Fruit fly (Drosophila melanogaster) whole organism, pupa: Measurements from ENCODE around the gene CG9948.
A peak's percentile ranks its signal among the peaks of the same experiment; 100 is the strongest.

Source experiments
- CG10348 ChIP-seq: fragments of 200-800 bp; sonication (Bioruptor generic); IDR thresholded peaks from 2 replicates; pipeline ENCODE4 v1.3.6; 2022; ENCODE audit warnings: missing biosample characterization, missing genetic modification characterization
- CG12605 ChIP-seq: fragments of 200-800 bp; sonication (Bioruptor generic); IDR thresholded peaks from 2 replicates; pipeline ENCODE4 v1.3.6; 2022; ENCODE audit warnings: missing biosample characterization, missing genetic modification characterization
- CG13204 ChIP-seq: fragments of 200-800 bp; sonication (Bioruptor generic); optimal IDR thresholded peaks from 2 replicates; lab custom pipeline; 2018; ENCODE audit warnings: missing biosample characterization, mild to moderate bottlenecking, missing genetic modification characterization, moderate library complexity
- CG14655 ChIP-seq: fragments of 200-800 bp; sonication (Bioruptor generic); optimal IDR thresholded peaks from 3 replicates; lab custom pipeline; 2017; ENCODE audit warnings: mild to moderate bottlenecking, missing biosample characterization, missing genetic modification reagents, missing genetic modification characterization
- CG15710 ChIP-seq: fragments of 200-800 bp; sonication (Bioruptor generic); optimal IDR thresholded peaks from 2 replicates; lab custom pipeline; 2018; ENCODE audit warnings: missing biosample characterization, mild to moderate bottlenecking, missing genetic modification characterization, moderate library complexity
- CG17806 ChIP-seq: fragments of 200-800 bp; sonication (Bioruptor generic); optimal IDR thresholded peaks from 2 replicates; lab custom pipeline; 2018; ENCODE audit warnings: missing biosample characterization, mild to moderate bottlenecking, missing genetic modification characterization, moderate library complexity
- CG32121 ChIP-seq: fragments of 200-800 bp; sonication (Bioruptor generic); IDR thresholded peaks from 2 replicates; pipeline ENCODE4 v1.3.6; 2022; ENCODE audit warnings: missing biosample characterization, missing genetic modification characterization
- CG34367 ChIP-seq: fragments of 200-800 bp; sonication (Bioruptor generic); optimal IDR thresholded peaks from 2 replicates; lab custom pipeline; 2018; ENCODE audit warnings: missing biosample characterization, mild to moderate bottlenecking, missing genetic modification characterization
- CG4496 ChIP-seq: fragments of 200-800 bp; sonication (Bioruptor generic); IDR thresholded peaks from 3 replicates; pipeline ENCODE4 v1.3.6; 2022; ENCODE audit warnings: missing biosample characterization, missing genetic modification characterization
- CG8159 ChIP-seq: fragments of 200-800 bp; sonication (Bioruptor generic); optimal IDR thresholded peaks from 3 replicates; lab custom pipeline; 2018; ENCODE audit warnings: missing biosample characterization, mild to moderate bottlenecking, missing genetic modification characterization, moderate library complexity
- CG8301 ChIP-seq: fragments of 200-800 bp; sonication (Bioruptor generic); optimal IDR thresholded peaks from 2 replicates; lab custom pipeline; 2018; ENCODE audit warnings: missing biosample characterization, mild to moderate bottlenecking, missing genetic modification characterization
- CG9948 ChIP-seq: fragments of 200-800 bp; sonication (Bioruptor generic); optimal IDR thresholded peaks from 2 replicates; lab custom pipeline; 2018; ENCODE audit warnings: missing biosample characterization, mild to moderate bottlenecking, missing genetic modification characterization, moderate library complexity
- D1 ChIP-seq: fragments of 200-800 bp; sonication (Bioruptor generic); optimal IDR thresholded peaks from 2 replicates; lab custom pipeline; 2018; ENCODE audit warnings: missing biosample characterization, mild to moderate bottlenecking, missing genetic modification characterization, moderate library complexity
- EcR ChIP-seq: fragments of 200-800 bp; sonication (Bioruptor generic); optimal IDR thresholded peaks from 3 replicates; lab custom pipeline; 2019; ENCODE audit warnings: missing biosample characterization, missing genetic modification characterization, mild to moderate bottlenecking, moderate library complexity, missing genetic modification reagents
- Ets98B ChIP-seq: fragments of 200-800 bp; sonication (Bioruptor generic); IDR thresholded peaks from 2 replicates; pipeline ENCODE4 v1.3.6; 2022; ENCODE audit warnings: missing biosample characterization, missing genetic modification characterization
- Pif1A ChIP-seq: fragments of 200-800 bp; sonication (Bioruptor generic); optimal IDR thresholded peaks from 3 replicates; lab custom pipeline; 2016; ENCODE audit warnings: missing biosample characterization, missing genetic modification characterization
- Pif1B ChIP-seq: fragments of 200-800 bp; sonication (Bioruptor generic); optimal IDR thresholded peaks from 3 replicates; lab custom pipeline; 2016; ENCODE audit warnings: missing biosample characterization, missing genetic modification characterization
- Snoo ChIP-seq: fragments of 200-800 bp; sonication (Bioruptor generic); optimal IDR thresholded peaks from 3 replicates; lab custom pipeline; 2017; ENCODE audit warnings: missing biosample characterization, mild to moderate bottlenecking, missing genetic modification characterization, inconsistent platforms
- fd96Ca ChIP-seq: fragments of 200-800 bp; sonication (Bioruptor generic); IDR thresholded peaks from 3 replicates; pipeline ENCODE4 v1.3.6; 2022; ENCODE audit warnings: missing biosample characterization, missing genetic modification characterization
- gl ChIP-seq: fragments of 200-800 bp; sonication (Bioruptor generic); optimal IDR thresholded peaks from 2 replicates; lab custom pipeline; 2018; ENCODE audit warnings: missing biosample characterization, mild to moderate bottlenecking, missing genetic modification characterization
- rn ChIP-seq: fragments of 200-800 bp; sonication (Bioruptor generic); IDR thresholded peaks from 2 replicates; pipeline ENCODE4 v1.3.6; 2022; ENCODE audit warnings: missing biosample characterization, missing genetic modification characterization

Gene CG9948

dm6 chr3L:6968961-6969814 is 13.4 kb downstream of the CG9948 start, which contains the start of the genes Mis12 and CG9953:
Gene Mis12 (minus strand): TSS chr3L:6969048.
Gene CG9953 (plus strand): TSS chr3L:6969658.
- TF ChIP-seq Pif1B (GFP tag; lab: Kevin White, UChicago) (no peak), CG14655 (GFP tag; lab: Kevin White, UChicago) (no peak), CG8159 (tag; lab: Kevin White, UChicago) (peak; percentile 49), CG13204 (GFP tag; lab: Kevin White, UChicago) (no peak), EcR (GFP tag; lab: Kevin White, UChicago) (peak; percentile 13), fd96Ca (no peak), CG12605 (GFP tag; lab: Robert Waterston, UW) (peak; percentile 43; the same call in 1 of the 2 replicates), Ets98B (peak; percentile 47; the same call in 1 of the 2 replicates), CG4496 (GFP tag; lab: Robert Waterston, UW) (peak; percentile 57; the same call in 2 of the 3 replicates), CG8301 (tag; lab: Kevin White, UChicago) (peak; percentile 8), Snoo (tag; lab: Kevin White, UChicago) (no peak), gl (tag; lab: Kevin White, UChicago) (peak; percentile 26), CG34367 (tag; lab: Kevin White, UChicago) (peak; percentile 2), CG32121 (GFP tag; lab: Robert Waterston, UW) (no peak), CG10348 (GFP tag; lab: Robert Waterston, UW) (no peak), CG17806 (tag; lab: Kevin White, UChicago) (no peak), rn (GFP tag; lab: Robert Waterston, UW) (no peak), CG15710 (tag; lab: Kevin White, UChicago) (peak; percentile 44), CG9948 (tag; lab: Kevin White, UChicago) (peak; percentile 29)

dm6 chr3L:6971298-6971697 is 15.5 kb downstream of the CG9948 start:
- TF ChIP-seq D1: no peak
- no peak for TF ChIP-seq fd96Ca
- no peak for TF ChIP-seq CG4496 (GFP tag; lab: Robert Waterston, UW)
- TF ChIP-seq CG9948 (tag; lab: Kevin White, UChicago): no peak
- no peak for TF ChIP-seq CG12605 (GFP tag; lab: Robert Waterston, UW)
- TF ChIP-seq CG17806 (tag; lab: Kevin White, UChicago): no peak
- TF ChIP-seq Snoo (tag; lab: Kevin White, UChicago): no peak
- TF ChIP-seq CG14655 (GFP tag; lab: Kevin White, UChicago): no peak
- TF ChIP-seq CG8159 (tag; lab: Kevin White, UChicago): no peak
- TF ChIP-seq rn (GFP tag; lab: Robert Waterston, UW): no peak
- TF ChIP-seq EcR (GFP tag; lab: Kevin White, UChicago): no peak
- TF ChIP-seq gl (tag; lab: Kevin White, UChicago): no peak
- TF ChIP-seq CG15710 (tag; lab: Kevin White, UChicago): no peak
- no peak for TF ChIP-seq Pif1A (GFP tag; lab: Kevin White, UChicago)

- TF ChIP-seq CG17806 (tag; lab: Kevin White, UChicago): no peak
- TF ChIP-seq CG8159 (tag; lab: Kevin White, UChicago): no peak
- no peak for TF ChIP-seq fd96Ca
- no peak for TF ChIP-seq CG12605 (GFP tag; lab: Robert Waterston, UW)
- no peak for TF ChIP-seq Ets98B
- TF ChIP-seq Snoo (tag; lab: Kevin White, UChicago): no peak
- TF ChIP-seq CG14655 (GFP tag; lab: Kevin White, UChicago): no peak
- no peak for TF ChIP-seq CG4496 (GFP tag; lab: Robert Waterston, UW)
- no peak for TF ChIP-seq D1
- no peak for TF ChIP-seq CG15710 (tag; lab: Kevin White, UChicago)
- TF ChIP-seq EcR (GFP tag; lab: Kevin White, UChicago): no peak
- TF ChIP-seq CG9948 (tag; lab: Kevin White, UChicago): no peak
- no peak for TF ChIP-seq CG34367 (tag; lab: Kevin White, UChicago)
- no peak for TF ChIP-seq CG10348 (GFP tag; lab: Robert Waterston, UW)
- TF ChIP-seq Pif1A (GFP tag; lab: Kevin White, UChicago): no peak
- TF ChIP-seq CG32121 (GFP tag; lab: Robert Waterston, UW): no peak
- TF ChIP-seq Pif1B (GFP tag; lab: Kevin White, UChicago): no peak
Observed at dm6 chr3L:6972367-6972766, 16.6 kb downstream of the CG9948 start, which contains the start of gene CG10063. Gene CG10063 (minus strand): TSS chr3L:6972467.

dm6 chr3L:6975875-6976274 is 20.1 kb downstream of the CG9948 start:
- no peak for TF ChIP-seq Pif1B (GFP tag; lab: Kevin White, UChicago)
- TF ChIP-seq fd96Ca: no peak
- TF ChIP-seq CG17806 (tag; lab: Kevin White, UChicago): no peak
- no peak for TF ChIP-seq CG8159 (tag; lab: Kevin White, UChicago)
- TF ChIP-seq Pif1A (GFP tag; lab: Kevin White, UChicago): no peak
- TF ChIP-seq, all 21 proteins: peak for 0

- TF ChIP-seq fd96Ca (no peak), CG9948 (tag; lab: Kevin White, UChicago) (no peak), Pif1A (GFP tag; lab: Kevin White, UChicago) (no peak), CG8159 (tag; lab: Kevin White, UChicago) (no peak), CG15710 (tag; lab: Kevin White, UChicago) (no peak), CG32121 (GFP tag; lab: Robert Waterston, UW) (no peak), CG12605 (GFP tag; lab: Robert Waterston, UW) (no peak), gl (tag; lab: Kevin White, UChicago) (no peak)
Observed at dm6 chr3L:6976601-6977140, 20.9 kb downstream of the CG9948 start.
